Fruit fly (Drosophila melanogaster): ENCODE measurements around the gene cup.

The cup gene

DNA sequence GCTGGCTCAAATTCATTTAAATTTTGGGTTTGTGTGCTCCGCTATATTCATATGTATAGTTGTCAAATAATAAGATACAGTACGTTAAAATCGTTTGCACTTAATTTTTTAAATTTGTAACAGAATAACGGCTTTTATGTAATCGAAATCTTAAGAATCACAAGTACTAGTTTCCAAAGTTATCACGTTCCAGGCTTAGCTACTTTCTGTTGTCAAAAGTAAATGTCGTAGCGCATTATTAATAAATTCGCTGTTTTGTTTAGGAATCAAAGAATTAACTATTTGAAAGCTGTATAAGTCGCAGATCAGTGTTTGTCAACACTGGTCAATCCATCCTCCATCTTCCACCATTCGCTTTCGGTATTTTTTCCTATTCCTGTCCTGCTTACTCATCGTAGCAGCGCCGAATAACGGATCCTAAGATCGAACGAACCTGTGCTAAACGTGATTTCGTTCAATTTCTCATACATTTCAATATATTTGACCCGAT is at the start of gene cup, which contains the start of the genes CG13771 and CG34310:
Gene cup (plus strand): TSS at position 103 of the 490 bp plus-strand sequence.
Gene CG13771 (minus strand): TSS at position 51 of the 490 bp plus-strand sequence.
Gene CG34310 (plus strand): TSS at position 103 of the 490 bp plus-strand sequence.
- TF ChIP-seq Dll (optimal IDR thresholded peaks at IDR 0.05) (no peak), usp (GFP tag; optimal IDR thresholded peaks at IDR 0.05) (no peak), CG8478 (optimal IDR thresholded peaks at IDR 0.05) (no peak), psq (optimal IDR thresholded peaks at IDR 0.05) (no peak), EcR (GFP tag; optimal IDR thresholded peaks at IDR 0.05) (no peak), pan (optimal IDR thresholded peaks at IDR 0.05) (no peak)

DNA sequence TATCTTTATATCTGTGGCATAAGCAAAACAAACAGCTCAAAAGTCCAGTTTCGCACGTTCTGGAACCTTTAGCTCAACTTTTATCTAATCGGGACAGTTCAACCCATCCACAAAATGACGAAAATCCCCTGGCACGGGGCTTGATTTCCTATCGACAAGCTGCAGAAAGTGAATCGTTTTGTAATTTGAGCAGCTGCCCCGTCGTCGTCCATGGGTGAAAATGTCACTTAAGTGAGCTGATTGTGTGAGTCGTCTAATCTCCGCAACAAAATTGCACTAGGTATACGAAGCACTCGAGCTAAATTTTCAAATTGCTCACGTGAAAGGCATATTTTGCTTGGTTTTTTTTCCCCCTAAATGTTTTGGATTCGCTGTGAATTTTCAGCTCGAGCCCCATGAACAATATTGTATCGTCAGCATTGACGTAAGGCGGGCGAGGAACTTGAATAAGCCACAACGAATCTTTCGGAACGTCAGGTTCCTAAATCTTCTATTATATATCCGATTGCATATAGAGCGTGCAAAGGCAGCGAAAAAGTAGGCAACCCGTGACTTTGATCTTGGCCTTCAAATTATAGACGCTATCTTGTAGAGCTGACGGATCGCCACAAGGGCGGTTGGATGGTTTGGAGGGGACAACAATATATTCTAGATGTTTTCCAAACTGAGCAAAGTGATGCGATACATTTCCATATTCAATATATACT is 49.1 kb upstream of the cup start:
- TF ChIP-seq CG8478 (optimal IDR thresholded peaks at IDR 0.05), result no peak
- TF ChIP-seq psq (optimal IDR thresholded peaks at IDR 0.05), result no peak
- TF ChIP-seq usp (GFP tag; optimal IDR thresholded peaks at IDR 0.05), result no peak
- TF ChIP-seq Dll (optimal IDR thresholded peaks at IDR 0.05), result no peak
- TF ChIP-seq pan (optimal IDR thresholded peaks at IDR 0.05), result no peak
- TF ChIP-seq EcR (GFP tag; optimal IDR thresholded peaks at IDR 0.05), result no peak

DNA sequence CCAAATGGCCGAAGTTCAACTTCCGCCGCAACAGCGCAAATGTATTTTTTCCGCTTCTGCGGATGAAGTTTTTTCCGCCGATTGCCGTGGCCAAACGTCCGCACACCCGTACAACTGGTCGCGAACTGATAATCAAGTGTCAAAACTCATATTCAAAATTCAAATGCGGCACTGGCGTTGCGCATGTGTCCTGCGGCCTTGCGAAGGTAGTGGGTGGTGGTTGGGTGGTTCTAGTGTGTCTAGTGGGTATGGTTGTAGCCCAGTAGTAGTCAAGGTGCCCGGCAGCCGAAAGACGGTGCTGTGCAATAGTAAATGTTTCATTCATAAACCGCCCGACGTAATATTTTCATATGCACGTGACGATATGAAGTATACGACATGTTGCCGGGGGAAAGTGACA is 41.9 kb upstream of the cup start, which contains the start of gene DIP-iota:
Gene DIP-iota (minus strand): TSS at position 101 of the 400 bp plus-strand sequence.
- TF ChIP-seq psq (optimal IDR thresholded peaks at IDR 0.05) (no peak), pan (optimal IDR thresholded peaks at IDR 0.05) (no peak), Dll (optimal IDR thresholded peaks at IDR 0.05) (no peak), usp (GFP tag; optimal IDR thresholded peaks at IDR 0.05) (no peak), EcR (GFP tag; optimal IDR thresholded peaks at IDR 0.05) (no peak), CG8478 (optimal IDR thresholded peaks at IDR 0.05) (no peak)

- TF ChIP-seq Dll (optimal IDR thresholded peaks at IDR 0.05), result no peak
- no peak for TF ChIP-seq CG8478 (optimal IDR thresholded peaks at IDR 0.05)
- TF ChIP-seq psq (optimal IDR thresholded peaks at IDR 0.05), result no peak
- TF ChIP-seq usp (GFP tag; optimal IDR thresholded peaks at IDR 0.05), result no peak
Measured at dm6 chr2L:6622031-6622430, 41.4 kb upstream of the cup start.

DNA sequence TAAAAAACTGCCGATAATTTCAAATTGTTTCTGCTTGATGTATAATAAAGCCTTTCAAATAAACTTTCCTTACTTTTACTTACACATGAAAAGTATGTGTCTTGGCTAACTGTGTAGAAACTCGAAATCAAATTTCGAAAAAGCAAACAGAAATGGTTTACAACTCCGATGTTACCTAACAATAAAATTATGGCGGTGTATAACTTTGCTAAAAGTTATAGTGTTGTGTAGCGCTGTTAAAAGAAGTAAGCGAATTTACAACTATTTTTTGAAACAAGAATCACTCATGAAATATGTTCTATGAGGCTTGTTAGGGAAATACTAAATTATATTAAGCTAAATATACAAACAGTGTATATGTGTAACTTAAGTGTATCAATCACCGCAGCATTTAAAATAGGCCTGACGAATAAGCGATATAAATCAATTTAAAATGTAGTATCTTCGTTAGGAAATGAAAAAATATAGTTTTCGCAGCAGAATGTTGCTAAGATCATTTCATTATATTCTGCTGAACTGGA is 40.8 kb upstream of the cup start, which contains the start of gene CG34345:
Gene CG34345 (plus strand): TSS at position 471 of the 521 bp plus-strand sequence.
- TF ChIP-seq pan (optimal IDR thresholded peaks at IDR 0.05), result no peak
- no peak for TF ChIP-seq EcR (GFP tag; optimal IDR thresholded peaks at IDR 0.05)
- TF ChIP-seq usp (GFP tag; optimal IDR thresholded peaks at IDR 0.05), result no peak
- TF ChIP-seq Dll (optimal IDR thresholded peaks at IDR 0.05), result no peak
- TF ChIP-seq psq (optimal IDR thresholded peaks at IDR 0.05), result no peak
- no peak for TF ChIP-seq CG8478 (optimal IDR thresholded peaks at IDR 0.05)

dm6 chr2L:6632307-6632706 is 31.2 kb upstream of the cup start, which contains the start of gene Oatp26F:
Gene Oatp26F, minus strand, starts transcription at chr2L:6632407.
- TF ChIP-seq usp (GFP tag; optimal IDR thresholded peaks at IDR 0.05), result no peak
- no peak for TF ChIP-seq EcR (GFP tag; optimal IDR thresholded peaks at IDR 0.05)

- TF ChIP-seq pan (optimal IDR thresholded peaks at IDR 0.05) (no peak), psq (optimal IDR thresholded peaks at IDR 0.05) (no peak), Dll (optimal IDR thresholded peaks at IDR 0.05) (no peak), CG8478 (optimal IDR thresholded peaks at IDR 0.05) (no peak), usp (GFP tag; optimal IDR thresholded peaks at IDR 0.05) (no peak), EcR (GFP tag; optimal IDR thresholded peaks at IDR 0.05) (no peak)
Measured at dm6 chr2L:6643218-6643756, 20.2 kb upstream of the cup start.

- no peak for TF ChIP-seq pan (optimal IDR thresholded peaks at IDR 0.05)
Measured at dm6 chr2L:6644421-6645059, 18.9 kb upstream of the cup start.

- TF ChIP-seq CG8478 (optimal IDR thresholded peaks at IDR 0.05) (no peak), Dll (optimal IDR thresholded peaks at IDR 0.05) (no peak), usp (GFP tag; optimal IDR thresholded peaks at IDR 0.05) (no peak), EcR (GFP tag; optimal IDR thresholded peaks at IDR 0.05) (no peak), pan (optimal IDR thresholded peaks at IDR 0.05) (no peak), psq (optimal IDR thresholded peaks at IDR 0.05) (no peak)
Measured at dm6 chr2L:6647103-6647711, 16.3 kb upstream of the cup start.

- TF ChIP-seq psq (optimal IDR thresholded peaks at IDR 0.05) (no peak), pan (optimal IDR thresholded peaks at IDR 0.05) (no peak), EcR (GFP tag; optimal IDR thresholded peaks at IDR 0.05) (no peak), Dll (optimal IDR thresholded peaks at IDR 0.05) (no peak), usp (GFP tag; optimal IDR thresholded peaks at IDR 0.05) (no peak), CG8478 (optimal IDR thresholded peaks at IDR 0.05) (no peak)
Measured at dm6 chr2L:6648163-6648628, 15.3 kb upstream of the cup start.

dm6 chr2L:6649085-6649754 is 14.2 kb upstream of the cup start, which contains the start of the genes CG31635 and Tango1:
Gene CG31635, minus strand, starts transcription at chr2L:6649114.
Gene Tango1, plus strand, starts transcription at chr2L:6649388.
- no peak for TF ChIP-seq Dll (optimal IDR thresholded peaks at IDR 0.05)
- no peak for TF ChIP-seq pan (optimal IDR thresholded peaks at IDR 0.05)
- TF ChIP-seq CG8478 (optimal IDR thresholded peaks at IDR 0.05), result no peak

All from whole organism.